Fruit fly (Drosophila melanogaster) whole organism, wandering third instar larva: Measurements from ENCODE around the gene udt.

ENCODE experiments used
- Abd-B ChIP-seq: fragments of >200 bp; optimal IDR thresholded peaks from 2 replicates; lab custom pipeline; 2017; ENCODE audit warnings: missing biosample characterization, missing genetic modification characterization
- CG32264 ChIP-seq: fragments of 200-800 bp; sonication (Bioruptor generic); optimal IDR thresholded peaks from 2 replicates; lab custom pipeline; 2016; ENCODE audit warnings: missing biosample characterization, missing genetic modification characterization
- CrebA ChIP-seq: fragments of 200-800 bp; sonication (Bioruptor generic); optimal IDR thresholded peaks from 2 replicates; lab custom pipeline; 2016; ENCODE audit warnings: missing biosample characterization, mild to moderate bottlenecking, missing genetic modification characterization, borderline replicate concordance
- Dfd ChIP-seq: fragments of >200 bp; optimal IDR thresholded peaks from 2 replicates; lab custom pipeline; 2017; ENCODE audit warnings: missing biosample characterization, missing genetic modification characterization
- Dif ChIP-seq: fragments of 200-275, 200-300 bp; sonication (Bioruptor generic); optimal IDR thresholded peaks from 2 replicates; lab custom pipeline; 2018; ENCODE audit warnings: missing biosample characterization, missing genetic modification characterization; ENCODE audit not compliant: partially characterized antibody
- GATAd ChIP-seq: sonication (Bioruptor generic); optimal IDR thresholded peaks from 2 replicates; lab custom pipeline; 2016; ENCODE audit warnings: missing biosample characterization, missing genetic modification characterization
- HLH106 ChIP-seq: fragments of 200-800 bp; optimal IDR thresholded peaks from 3 replicates; lab custom pipeline; 2019; ENCODE audit warnings: missing biosample characterization, mild to moderate bottlenecking, missing genetic modification characterization, moderate library complexity
- Hnf4 ChIP-seq: fragments of 200-800 bp; sonication (Bioruptor generic); optimal IDR thresholded peaks from 2 replicates; lab custom pipeline; 2016; ENCODE audit warnings: missing biosample characterization, mild to moderate bottlenecking, missing genetic modification characterization
- Hr78 ChIP-seq: fragments of >200 bp; optimal IDR thresholded peaks from 2 replicates; lab custom pipeline; 2017; ENCODE audit warnings: missing biosample characterization, missing genetic modification characterization
- Hr83 ChIP-seq: fragments of 200-300 bp; sonication (Bioruptor generic); optimal IDR thresholded peaks from 2 replicates; lab custom pipeline; 2016; ENCODE audit warnings: missing biosample characterization, mild to moderate bottlenecking, missing genetic modification characterization, moderate library complexity; ENCODE audit not compliant: poor library complexity, severe bottlenecking
- Jra ChIP-seq: sonication (Bioruptor generic); optimal IDR thresholded peaks from 2 replicates; lab custom pipeline; 2016; ENCODE audit warnings: missing biosample characterization, missing genetic modification characterization
- Mio ChIP-seq: sonication (Bioruptor generic); optimal IDR thresholded peaks from 2 replicates; lab custom pipeline; 2016; ENCODE audit warnings: missing biosample characterization, missing genetic modification characterization
- Myc ChIP-seq: fragments of >200 bp; optimal IDR thresholded peaks from 2 replicates; lab custom pipeline; 2017
- N ChIP-seq: fragments of >200 bp; optimal IDR thresholded peaks from 2 replicates; lab custom pipeline; 2018; ENCODE audit warnings: missing biosample characterization, missing external identifiers, missing genetic modification characterization
- OdsH ChIP-seq: fragments of 200-800 bp; sonication (Bioruptor generic); optimal IDR thresholded peaks from 2 replicates; lab custom pipeline; 2016; ENCODE audit warnings: missing biosample characterization, mild to moderate bottlenecking, missing genetic modification characterization
- Rel ChIP-seq, 2 experiments: fragments of 200-800 bp; sonication (Bioruptor generic) in 1 of 2; optimal IDR thresholded peaks; 2 replicates in 1 of 2; 3 replicates in 1 of 2; lab custom pipeline; 2016 to 2019; ENCODE audit warnings: mild to moderate bottlenecking in 2 of 2, missing biosample characterization in 2 of 2, missing genetic modification characterization in 2 of 2, moderate library complexity in 1 of 2
- Sp1 ChIP-seq: fragments of 200-800 bp; sonication (Bioruptor generic); optimal IDR thresholded peaks from 3 replicates; lab custom pipeline; 2019; ENCODE audit warnings: missing biosample characterization, mild to moderate bottlenecking, missing genetic modification characterization, moderate library complexity
- Vsx2 ChIP-seq: fragments of 200-300, 225-300 bp; sonication (Bioruptor generic); optimal IDR thresholded peaks from 2 replicates; lab custom pipeline; 2018; ENCODE audit warnings: missing biosample characterization, missing genetic modification characterization; ENCODE audit not compliant: partially characterized antibody
- br ChIP-seq: fragments of 200-800 bp; sonication (Bioruptor generic); optimal IDR thresholded peaks from 2 replicates; lab custom pipeline; 2016; ENCODE audit warnings: missing biosample characterization, missing genetic modification characterization
- dl ChIP-seq, 2 experiments: fragments of 175-275, 200-275 bp in 1 of 2; fragments of 200-275 bp in 1 of 2; sonication (Bioruptor generic); optimal IDR thresholded peaks; lab custom pipeline; 2018; ENCODE audit warnings: mild to moderate bottlenecking in 2 of 2, missing biosample characterization in 2 of 2, missing genetic modification characterization in 2 of 2, moderate library complexity in 2 of 2; ENCODE audit not compliant: partially characterized antibody in 2 of 2, insufficient read depth in 1 of 2
- dmrt93B ChIP-seq: fragments of 200-800 bp; sonication (Bioruptor generic); optimal IDR thresholded peaks from 2 replicates; lab custom pipeline; 2018; ENCODE audit warnings: missing biosample characterization, mild to moderate bottlenecking, missing genetic modification characterization
- dsf ChIP-seq: sonication (Bioruptor generic); optimal IDR thresholded peaks from 2 replicates; lab custom pipeline; 2016; ENCODE audit warnings: missing biosample characterization, missing genetic modification characterization, borderline replicate concordance
- foxo ChIP-seq, 2 experiments: fragments of 200-800 bp; sonication (Bioruptor generic); optimal IDR thresholded peaks; 2 replicates in 1 of 2; 3 replicates in 1 of 2; lab custom pipeline; 2016 to 2017; ENCODE audit warnings: missing biosample characterization in 2 of 2, missing genetic modification characterization in 2 of 2
- fru ChIP-seq: fragments of 200-800 bp; sonication (Bioruptor generic); optimal IDR thresholded peaks from 3 replicates; lab custom pipeline; 2016; ENCODE audit warnings: missing biosample characterization, mild to moderate bottlenecking, missing genetic modification characterization
- h ChIP-seq: fragments of 200-800 bp; sonication (Bioruptor generic); optimal IDR thresholded peaks from 3 replicates; lab custom pipeline; 2016; ENCODE audit warnings: missing biosample characterization, mild to moderate bottlenecking, missing genetic modification characterization
- jim ChIP-seq: fragments of 175-275, 200-325 bp; sonication (Bioruptor generic); optimal IDR thresholded peaks from 2 replicates; lab custom pipeline; 2016; ENCODE audit warnings: missing biosample characterization, mild to moderate bottlenecking, missing genetic modification characterization
- lola ChIP-seq: fragments of >200 bp; optimal IDR thresholded peaks from 2 replicates; lab custom pipeline; 2017; ENCODE audit warnings: missing biosample characterization, missing genetic modification characterization
- pan ChIP-seq: fragments of >200 bp; optimal IDR thresholded peaks from 2 replicates; lab custom pipeline; 2017
- psq ChIP-seq: fragments of 200-800 bp; sonication (Bioruptor generic); optimal IDR thresholded peaks from 3 replicates; lab custom pipeline; 2017; ENCODE audit warnings: missing biosample characterization, mild to moderate bottlenecking, missing genetic modification characterization, moderate library complexity
- rgr ChIP-seq: fragments of 200-800 bp; sonication (Bioruptor generic); optimal IDR thresholded peaks from 3 replicates; lab custom pipeline; 2016; ENCODE audit warnings: missing biosample characterization, mild to moderate bottlenecking, missing genetic modification characterization
- sage ChIP-seq: fragments of 200-800 bp; sonication (Bioruptor generic); optimal IDR thresholded peaks from 2 replicates; lab custom pipeline; 2016; ENCODE audit warnings: missing biosample characterization, mild to moderate bottlenecking, missing genetic modification characterization
- sv ChIP-seq: fragments of 200-800 bp; sonication (Bioruptor generic); optimal IDR thresholded peaks from 3 replicates; lab custom pipeline; 2016; ENCODE audit warnings: missing biosample characterization, missing genetic modification characterization
- tai ChIP-seq: sonication (Bioruptor generic); optimal IDR thresholded peaks from 2 replicates; lab custom pipeline; 2016; ENCODE audit warnings: missing biosample characterization, missing genetic modification characterization
- usp ChIP-seq: fragments of >200 bp; optimal IDR thresholded peaks from 2 replicates; lab custom pipeline; 2017; ENCODE audit warnings: missing biosample characterization, missing genetic modification characterization
- woc ChIP-seq: sonication (Bioruptor generic); optimal IDR thresholded peaks from 2 replicates; lab custom pipeline; 2016; ENCODE audit warnings: missing biosample characterization, mild to moderate bottlenecking, missing genetic modification characterization

udt gene

dm6 chr3R:23733771-23734170 lies 29.3 kb downstream of the udt start:
- TF ChIP-seq dl (GFP tag; optimal IDR thresholded peaks at IDR 0.05; lab: Kevin White, UChicago; ENCODE audit: insufficient read depth in 1 of 2, partially characterized antibody in 2 of 2): no peak
- no peak for TF ChIP-seq usp (GFP tag; lab: Kevin White, UChicago)
- no peak for TF ChIP-seq rgr (GFP tag; lab: Kevin White, UChicago)
- TF ChIP-seq sv (GFP tag; lab: Kevin White, UChicago): no peak
- no peak for TF ChIP-seq HLH106 (tag; lab: Kevin White, UChicago)
- no peak for TF ChIP-seq Sp1
- no peak for TF ChIP-seq jim (GFP tag; lab: Kevin White, UChicago)
- no peak for TF ChIP-seq psq (GFP tag; lab: Kevin White, UChicago)
- no peak for TF ChIP-seq Hr78 (GFP tag; lab: Kevin White, UChicago)
- TF ChIP-seq Vsx2 (GFP tag; lab: Kevin White, UChicago): no peak
- TF ChIP-seq Jra: no peak
- no peak for TF ChIP-seq OdsH
- no peak for TF ChIP-seq Myc (lab: Kevin White, UChicago)
- TF ChIP-seq CG32264 (GFP tag; lab: Kevin White, UChicago): no peak
- TF ChIP-seq woc (GFP tag; lab: Kevin White, UChicago): no peak

- TF ChIP-seq N (GFP tag; lab: Kevin White, UChicago) (no peak), pan (lab: Kevin White, UChicago) (no peak), foxo (GFP tag; optimal IDR thresholded peaks at IDR 0.05; lab: Kevin White, UChicago) (no peak), h (GFP tag; lab: Kevin White, UChicago) (peak; percentile 36), sage (no peak), fru (GFP tag; lab: Kevin White, UChicago) (peak; percentile 10), CG32264 (GFP tag; lab: Kevin White, UChicago) (no peak), Mio (GFP tag; lab: Kevin White, UChicago) (no peak), woc (GFP tag; lab: Kevin White, UChicago) (no peak), Hr83 (GFP tag; lab: Kevin White, UChicago) (no peak), Vsx2 (GFP tag; lab: Kevin White, UChicago) (peak; percentile 79), psq (GFP tag; lab: Kevin White, UChicago) (peak; percentile 2), usp (GFP tag; lab: Kevin White, UChicago) (no peak), HLH106 (tag; lab: Kevin White, UChicago) (no peak), lola (GFP tag; lab: Kevin White, UChicago) (no peak), Dif (GFP tag; lab: Kevin White, UChicago) (peak; percentile 28), CrebA (GFP tag; lab: Kevin White, UChicago) (no peak), dl (GFP tag; optimal IDR thresholded peaks at IDR 0.05; lab: Kevin White, UChicago; ENCODE audit: insufficient read depth in 1 of 2, partially characterized antibody in 2 of 2) (no peak), rgr (GFP tag; lab: Kevin White, UChicago) (no peak), Hnf4 (peak; percentile 9), dmrt93B (GFP tag; lab: Kevin White, UChicago) (no peak), GATAd (GFP tag; lab: Kevin White, UChicago) (no peak), Jra (peak; percentile 2), Dfd (GFP tag; lab: Kevin White, UChicago) (no peak), Rel (GFP tag; optimal IDR thresholded peaks at IDR 0.05; lab: Kevin White, UChicago) (no peak), Rel (tag; optimal IDR thresholded peaks at IDR 0.05; lab: Kevin White, UChicago) (peak; percentile 26), Abd-B (no peak), dsf (GFP tag; lab: Kevin White, UChicago) (no peak), Sp1 (no peak), jim (GFP tag; lab: Kevin White, UChicago) (no peak), tai (GFP tag; lab: Kevin White, UChicago) (peak; percentile 6), br (GFP tag; lab: Kevin White, UChicago) (peak; percentile 20), OdsH (no peak)
These were observed 30.0 kb downstream of the udt start, which contains the start of the genes Hmgcr and Rpn9 for dm6 chr3R:23732990-23733512. Hmgcr (plus strand) TSS chr3R:23733324. Rpn9 (minus strand) TSS chr3R:23733462.

dm6 chr3R:23732533-23732932 lies 30.5 kb downstream of the udt start:
- TF ChIP-seq pan (lab: Kevin White, UChicago) (no peak), sage (no peak), CrebA (GFP tag; lab: Kevin White, UChicago) (no peak)
